Worm (Caenorhabditis elegans) whole organism, midembryonic: ENCODE results near the gene R12B2.7.

Experiments
- T22C8.4 ChIP-seq: fragments of 200-800 bp; sonication (Bioruptor generic); IDR thresholded peaks from 2 replicates; pipeline ENCODE4 v1.3.6; 2022; ENCODE audit warnings: missing genetic modification characterization, missing compliant biosample characterization
- cog-1 ChIP-seq: sonication (generic microtip); optimal IDR thresholded peaks from 2 replicates; lab custom pipeline; 2016; ENCODE audit warnings: missing genetic modification characterization, missing compliant biosample characterization
- flt-1 ChIP-seq: fragments of 200-800 bp; sonication (Bioruptor generic); IDR thresholded peaks from 2 replicates; pipeline ENCODE4 v1.3.6; 2022; ENCODE audit warnings: missing genetic modification characterization, missing compliant biosample characterization
- klf-2 ChIP-seq: fragments of 200-800 bp; sonication (Bioruptor generic); conservative IDR thresholded peaks from 2 replicates; pipeline ENCODE4 v1.3.6; 2022; ENCODE audit warnings: missing genetic modification reagents, missing genetic modification characterization, missing compliant biosample characterization
- med-1 ChIP-seq: sonication (generic microtip); optimal IDR thresholded peaks from 2 replicates; lab custom pipeline; 2017; ENCODE audit warnings: missing genetic modification characterization, mild to moderate bottlenecking, missing compliant biosample characterization, antibody characterized with exemption, missing genetic modification reagents; ENCODE audit not compliant: insufficient read depth
- ref-1 ChIP-seq: fragments of 200-800 bp; sonication (Bioruptor generic); conservative IDR thresholded peaks from 2 replicates; pipeline ENCODE4 v1.3.6; 2022; ENCODE audit warnings: missing genetic modification reagents, missing genetic modification characterization, missing compliant biosample characterization
- tab-1 ChIP-seq: fragments of 200-800 bp; sonication (Bioruptor generic); IDR thresholded peaks from 2 replicates; pipeline ENCODE4 v1.3.6; 2022; ENCODE audit warnings: missing genetic modification characterization, missing compliant biosample characterization
- ztf-23 ChIP-seq: fragments of 200-800 bp; sonication (Bioruptor generic); IDR thresholded peaks from 2 replicates; pipeline ENCODE4 v1.3.6; 2022; ENCODE audit warnings: missing genetic modification reagents, missing genetic modification characterization, missing compliant biosample characterization
- ztf-29 ChIP-seq: fragments of 200-800 bp; sonication (Bioruptor generic); IDR thresholded peaks from 2 replicates; pipeline ENCODE4 v1.3.6; 2022; ENCODE audit warnings: missing genetic modification reagents, missing genetic modification characterization, missing compliant biosample characterization

- no peak for TF ChIP-seq flt-1 (GFP tag; lab: Robert Waterston, UW)
- TF ChIP-seq ref-1 (GFP tag; lab: Robert Waterston, UW), result no peak
- TF ChIP-seq med-1, result no peak
- TF ChIP-seq ztf-29 (GFP tag; lab: Robert Waterston, UW), result no peak
- TF ChIP-seq cog-1, result no peak
- no peak for TF ChIP-seq tab-1 (GFP tag; lab: Robert Waterston, UW)
- TF ChIP-seq T22C8.4 (GFP tag; lab: Robert Waterston, UW), result no peak
- TF ChIP-seq klf-2 (GFP tag; lab: Robert Waterston, UW), result no peak
- TF ChIP-seq ztf-23 (GFP tag; lab: Robert Waterston, UW), result no peak
Measured at ce11 chrIII:5810012-5810411, 4.8 kb upstream of the R12B2.7 start.
